Worm (Caenorhabditis elegans) whole organism, early embryonic: Measurements from ENCODE around the gene Y57G7A.5.

Experiments used
- B0310.2 ChIP-seq: sonication (generic microtip); optimal IDR thresholded peaks from 2 replicates; lab custom pipeline; 2016; ENCODE audit warnings: mild to moderate bottlenecking, missing genetic modification characterization, missing compliant biosample characterization
- F13C5.2 ChIP-seq: sonication (generic microtip); optimal IDR thresholded peaks from 2 replicates; lab custom pipeline; 2017; ENCODE audit warnings: mild to moderate bottlenecking, missing genetic modification characterization, inconsistent platforms, missing compliant biosample characterization
- aly-1 ChIP-seq: sonication (generic microtip); optimal IDR thresholded peaks from 2 replicates; lab custom pipeline; 2016; ENCODE audit warnings: missing genetic modification characterization, missing compliant biosample characterization
- ama-1 ChIP-seq: fragments of 150-350 bp; optimal IDR thresholded peaks from 2 replicates; lab custom pipeline; 2014
- ceh-13 ChIP-seq: fragments of 200-800 bp; sonication (Bioruptor generic); optimal IDR thresholded peaks from 2 replicates; lab custom pipeline; 2018; ENCODE audit warnings: mild to moderate bottlenecking, missing genetic modification characterization, missing compliant biosample characterization
- ceh-36 ChIP-seq: sonication (generic microtip); optimal IDR thresholded peaks from 2 replicates; lab custom pipeline; 2016; ENCODE audit warnings: missing genetic modification characterization, inconsistent platforms, missing compliant biosample characterization
- ets-7 ChIP-seq: sonication (generic microtip); optimal IDR thresholded peaks from 2 replicates; lab custom pipeline; 2016; ENCODE audit warnings: missing genotype, missing genetic modification characterization, missing compliant biosample characterization
- flt-1 ChIP-seq: fragments of 200-800 bp; sonication (Bioruptor generic); IDR thresholded peaks from 2 replicates; pipeline ENCODE4 v1.3.6; 2022; ENCODE audit warnings: missing genetic modification characterization, missing compliant biosample characterization
- hmbx-1 ChIP-seq: sonication (generic microtip); optimal IDR thresholded peaks from 2 replicates; lab custom pipeline; 2016; ENCODE audit warnings: mild to moderate bottlenecking, missing genetic modification characterization, missing compliant biosample characterization
- hmg-4 ChIP-seq: fragments of 200-800 bp; sonication (Bioruptor generic); optimal IDR thresholded peaks from 2 replicates; lab custom pipeline; 2018; ENCODE audit warnings: mild to moderate bottlenecking, missing genetic modification characterization, missing compliant biosample characterization
- hnd-1 ChIP-seq: sonication (generic microtip); optimal IDR thresholded peaks from 2 replicates; lab custom pipeline; 2016; ENCODE audit warnings: missing genetic modification characterization, missing compliant biosample characterization
- pes-1 ChIP-seq: fragments of 200-800 bp; sonication (Bioruptor generic); IDR thresholded peaks from 2 replicates; pipeline ENCODE4 v1.3.6; 2022; ENCODE audit warnings: missing genetic modification reagents, missing genetic modification characterization, missing compliant biosample characterization
- scrt-1 ChIP-seq: fragments of 200-800 bp; sonication (Bioruptor generic); IDR thresholded peaks from 2 replicates; pipeline ENCODE4 v1.3.6; 2022; ENCODE audit warnings: missing genetic modification characterization, missing compliant biosample characterization
- sea-1 ChIP-seq: fragments of 200-800 bp; sonication (Bioruptor generic); conservative IDR thresholded peaks from 2 replicates; pipeline ENCODE4 v1.3.6; 2022; ENCODE audit warnings: missing genetic modification characterization, missing compliant biosample characterization
- tbx-11 ChIP-seq: fragments of 200-800 bp; sonication (Bioruptor generic); IDR thresholded peaks from 2 replicates; pipeline ENCODE4 v1.3.6; 2022; ENCODE audit warnings: missing genetic modification characterization, missing compliant biosample characterization
- tbx-37 ChIP-seq: fragments of 200-800 bp; sonication (Bioruptor generic); conservative IDR thresholded peaks from 2 replicates; pipeline ENCODE4 v1.3.6; 2022; ENCODE audit warnings: missing genetic modification reagents, missing genetic modification characterization, missing compliant biosample characterization
- tra-4 ChIP-seq: sonication (generic microtip); optimal IDR thresholded peaks from 2 replicates; lab custom pipeline; 2017; ENCODE audit warnings: missing genetic modification characterization, missing compliant biosample characterization

Gene Y57G7A.5

ce11 chrII:1309892-1310516 is 34.7 kb upstream of the Y57G7A.5 start, which contains the start of the genes alh-6 and fcho-1:
TSS of gene alh-6 (minus strand) at chrII:1310133.
TSS of gene fcho-1 (plus strand) at chrII:1310515.
- TF ChIP-seq tbx-11 (no peak), ceh-13 (no peak), sea-1 (GFP tag; lab: Robert Waterston, UW) (no peak), tbx-37 (GFP tag; lab: Robert Waterston, UW) (no peak), pes-1 (GFP tag; lab: Robert Waterston, UW) (no peak), ets-7 (tag; lab: Kevin White, UChicago) (no peak), hmg-4 (no peak), scrt-1 (GFP tag; lab: Robert Waterston, UW) (no peak), tra-4 (no peak), aly-1 (no peak), B0310.2 (no peak), hmbx-1 (tag; lab: Kevin White, UChicago) (no peak), hnd-1 (no peak)

- TF ChIP-seq sea-1 (GFP tag; lab: Robert Waterston, UW) = no peak
- TF ChIP-seq scrt-1 (GFP tag; lab: Robert Waterston, UW) = no peak
- no peak for TF ChIP-seq pes-1 (GFP tag; lab: Robert Waterston, UW)
- no peak for TF ChIP-seq hmg-4
- TF ChIP-seq hmbx-1 (tag; lab: Kevin White, UChicago) = no peak
- TF ChIP-seq ama-1 = no peak
- no peak for TF ChIP-seq ceh-13
- TF ChIP-seq ceh-36 = no peak
- TF ChIP-seq tbx-37 (GFP tag; lab: Robert Waterston, UW) = no peak
- TF ChIP-seq tbx-11 = no peak
- TF ChIP-seq hnd-1 = no peak
- TF ChIP-seq B0310.2 = no peak
These were observed 31.2 kb upstream of the Y57G7A.5 start for ce11 chrII:1306550-1306949.

ce11 chrII:1306036-1306435 is 30.7 kb upstream of the Y57G7A.5 start, which contains the start of gene emc-2:
TSS of gene emc-2 (minus strand) at chrII:1306136.
- no peak for TF ChIP-seq aly-1
- TF ChIP-seq ceh-36 = no peak
- no peak for TF ChIP-seq hmg-4
- TF ChIP-seq tbx-37 (GFP tag; lab: Robert Waterston, UW) = no peak
- TF ChIP-seq tra-4 = no peak

ce11 chrII:1301554-1301953 is 26.2 kb upstream of the Y57G7A.5 start, which contains the start of gene glb-31:
TSS of gene glb-31 (minus strand) at chrII:1301654.
- no peak for TF ChIP-seq aly-1
- TF ChIP-seq hnd-1 = no peak
- TF ChIP-seq tbx-11 = no peak
- TF ChIP-seq scrt-1 (GFP tag; lab: Robert Waterston, UW) = no peak
- TF ChIP-seq tra-4 = no peak
- no peak for TF ChIP-seq sea-1 (GFP tag; lab: Robert Waterston, UW)
- TF ChIP-seq F13C5.2 (tag; lab: Kevin White, UChicago) = no peak
- no peak for TF ChIP-seq flt-1 (GFP tag; lab: Robert Waterston, UW)
- TF ChIP-seq hmg-4 = no peak
- TF ChIP-seq ceh-36 = no peak
- no peak for TF ChIP-seq B0310.2
- no peak for TF ChIP-seq ceh-13
- TF ChIP-seq ets-7 (tag; lab: Kevin White, UChicago) = no peak
- TF ChIP-seq pes-1 (GFP tag; lab: Robert Waterston, UW) = no peak
- no peak for TF ChIP-seq tbx-37 (GFP tag; lab: Robert Waterston, UW)
- TF ChIP-seq hmbx-1 (tag; lab: Kevin White, UChicago) = no peak

ce11 chrII:1298169-1298568 is 22.8 kb upstream of the Y57G7A.5 start, which contains the start of gene Y57G7A.1:
TSS of gene Y57G7A.1 (plus strand) at chrII:1298469.
- TF ChIP-seq flt-1 (GFP tag; lab: Robert Waterston, UW) (no peak), hmbx-1 (tag; lab: Kevin White, UChicago) (no peak), tbx-11 (no peak), ets-7 (tag; lab: Kevin White, UChicago) (no peak), ama-1 (no peak), hmg-4 (no peak)

- no peak for TF ChIP-seq hmbx-1 (tag; lab: Kevin White, UChicago)
These were observed 22.4 kb upstream of the Y57G7A.5 start for ce11 chrII:1297697-1298093.

ce11 chrII:1297044-1297696 is 21.8 kb upstream of the Y57G7A.5 start:
- TF ChIP-seq ceh-36 (no peak), B0310.2 (no peak)

ce11 chrII:1295776-1296175 is 20.4 kb upstream of the Y57G7A.5 start, which contains the start of gene Y57G7A.2:
TSS of gene Y57G7A.2 (plus strand) at chrII:1296076.
- no peak for TF ChIP-seq hnd-1
- TF ChIP-seq tra-4 = no peak
- TF ChIP-seq tbx-37 (GFP tag; lab: Robert Waterston, UW) = no peak
- TF ChIP-seq ama-1 = no peak
- TF ChIP-seq tbx-11 = no peak
- no peak for TF ChIP-seq ceh-13
- TF ChIP-seq hmbx-1 (tag; lab: Kevin White, UChicago) = no peak
- no peak for TF ChIP-seq pes-1 (GFP tag; lab: Robert Waterston, UW)
- no peak for TF ChIP-seq ceh-36
- no peak for TF ChIP-seq F13C5.2 (tag; lab: Kevin White, UChicago)
- TF ChIP-seq ets-7 (tag; lab: Kevin White, UChicago) = no peak
- no peak for TF ChIP-seq B0310.2
- TF ChIP-seq hmg-4 = no peak

- TF ChIP-seq hnd-1 (no peak), F13C5.2 (tag; lab: Kevin White, UChicago) (no peak), tbx-37 (GFP tag; lab: Robert Waterston, UW) (no peak), flt-1 (GFP tag; lab: Robert Waterston, UW) (no peak), sea-1 (GFP tag; lab: Robert Waterston, UW) (no peak), ets-7 (tag; lab: Kevin White, UChicago) (no peak), tra-4 (no peak), tbx-11 (no peak), B0310.2 (no peak), hmbx-1 (tag; lab: Kevin White, UChicago) (no peak), aly-1 (no peak), pes-1 (GFP tag; lab: Robert Waterston, UW) (no peak), scrt-1 (GFP tag; lab: Robert Waterston, UW) (no peak), ceh-13 (no peak), hmg-4 (no peak), ama-1 (no peak), ceh-36 (no peak)
These were observed 17.8 kb upstream of the Y57G7A.5 start, which contains the start of gene srz-64 for ce11 chrII:1293157-1293556. TSS of gene srz-64 (minus strand) at chrII:1293257.
